Fruit fly (Drosophila melanogaster) S2 (cell line): ENCODE data around the gene for.

Experiments used
- CG8478 ChIP-seq: fragments of >200 bp; optimal IDR thresholded peaks from 2 replicates; lab custom pipeline; 2018
- CTCF ChIP-seq, 2 experiments: fragments of >200 bp; optimal IDR thresholded peaks; 2 replicates each; lab custom pipeline; 2018

DNA sequence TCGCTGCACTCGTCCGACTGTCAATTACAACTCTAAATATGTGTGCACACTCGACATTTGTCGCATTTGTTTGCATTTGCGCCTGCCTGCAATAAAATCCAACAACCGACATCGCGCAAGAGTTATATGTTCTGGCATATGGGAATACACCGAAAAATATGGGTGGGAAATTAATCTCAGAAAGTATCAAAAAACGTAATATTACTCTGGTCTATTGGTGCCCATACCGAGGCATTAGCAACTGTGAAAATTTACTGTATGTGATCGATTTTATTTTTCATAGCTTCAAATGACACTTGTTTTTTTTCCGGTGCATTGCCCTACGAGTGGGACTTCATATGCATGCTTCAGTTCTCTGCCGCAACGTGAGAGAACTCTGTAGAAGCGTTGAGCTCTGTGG lies 82.8 kb downstream of the for start:
- TF ChIP-seq CG8478 (no peak), CTCF (optimal IDR thresholded peaks at IDR 0.05; lab: Kevin White, UChicago) (no peak)
